Worm (Caenorhabditis elegans): ENCODE data around the gene cogc-8.
A peak's percentile ranks its signal among the peaks of the same experiment; 100 is the strongest.

DNA sequence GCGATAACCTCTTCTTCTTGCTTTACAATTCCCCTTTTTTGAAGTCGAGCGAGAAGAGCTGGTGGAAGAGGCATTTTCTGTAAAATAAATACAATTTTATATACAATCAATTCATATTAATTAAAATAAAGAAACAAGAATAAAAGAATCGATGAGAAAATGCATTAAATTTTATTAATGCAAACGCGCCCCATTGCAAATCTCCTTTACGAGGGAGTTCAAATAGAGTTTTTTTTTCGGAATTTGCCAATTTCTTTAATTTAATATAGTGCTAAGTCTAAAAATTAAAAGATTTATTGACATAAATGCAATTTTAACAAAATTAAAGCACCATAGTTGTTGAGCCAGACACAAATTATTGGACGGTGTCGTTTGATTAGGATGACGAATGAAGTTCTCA is 21.4 kb downstream of the cogc-8 start, which contains the start of gene pqbp-1.1:
- TF ChIP-seq klf-2 (GFP tag; conservative IDR thresholded peaks at IDR 0.05) (no peak), flt-1 (GFP tag; IDR thresholded peaks at IDR 0.05) (0 out of 2 replicates have a peak, but pooled peaks have one; percentile 59), cog-1 (tag; optimal IDR thresholded peaks at IDR 0.05) (no peak), med-1 (GFP tag; optimal IDR thresholded peaks at IDR 0.05; ENCODE audit: insufficient read depth) (no peak), ref-1 (GFP tag; conservative IDR thresholded peaks at IDR 0.05) (no peak), T22C8.4 (GFP tag; IDR thresholded peaks at IDR 0.05) (peak; percentile 42; the same call in 1 of the 2 replicates), ztf-29 (GFP tag; IDR thresholded peaks at IDR 0.05) (no peak), tab-1 (GFP tag; IDR thresholded peaks at IDR 0.05) (no peak), ztf-23 (GFP tag; IDR thresholded peaks at IDR 0.05) (no peak)

Data from whole organism, midembryonic.